Worm (Caenorhabditis elegans) whole organism, young adult: ENCODE data around the gene F58G6.7.
A peak's percentile ranks its signal among the peaks of the same experiment; 100 is the strongest.

ENCODE experiments used
- B0261.1 ChIP-seq: sonication (generic microtip); optimal IDR thresholded peaks from 2 replicates; lab custom pipeline; 2016; ENCODE audit warnings: mild to moderate bottlenecking, missing genetic modification characterization, moderate library complexity, missing compliant biosample characterization
- B0336.3 ChIP-seq: fragments of 200-800 bp; sonication (Bioruptor generic); IDR thresholded peaks from 2 replicates; pipeline ENCODE4 v1.3.6; 2022; ENCODE audit warnings: missing genetic modification characterization, missing compliant biosample characterization
- C06A6.2 ChIP-seq: fragments of 200-800 bp; sonication (Bioruptor generic); conservative IDR thresholded peaks from 2 replicates; pipeline ENCODE4 v1.3.6; 2022; ENCODE audit warnings: missing genetic modification characterization, missing compliant biosample characterization
- C17E4.6 ChIP-seq: fragments of 200-800 bp; sonication (Bioruptor generic); IDR thresholded peaks from 2 replicates; pipeline ENCODE4 v1.3.6; 2022; ENCODE audit warnings: missing genetic modification reagents, missing genetic modification characterization, missing compliant biosample characterization
- F37B4.10 ChIP-seq: fragments of 200-800 bp; sonication (Bioruptor generic); IDR thresholded peaks from 2 replicates; pipeline ENCODE4 v1.3.6; 2022; ENCODE audit warnings: missing genetic modification characterization, missing compliant biosample characterization
- F52B5.7 ChIP-seq: sonication (generic microtip); optimal IDR thresholded peaks from 2 replicates; lab custom pipeline; 2016; ENCODE audit warnings: mild to moderate bottlenecking, missing genetic modification characterization, missing compliant biosample characterization
- F57C9.4 ChIP-seq: sonication (generic microtip); optimal IDR thresholded peaks from 2 replicates; lab custom pipeline; 2017; ENCODE audit warnings: mild to moderate bottlenecking, missing genetic modification characterization, missing compliant biosample characterization
- K11D2.4 ChIP-seq: fragments of 200-800 bp; sonication (Bioruptor generic); IDR thresholded peaks from 2 replicates; pipeline ENCODE4 v1.3.6; 2022; ENCODE audit warnings: missing genetic modification reagents, missing genetic modification characterization, missing compliant biosample characterization
- T26A5.8 ChIP-seq: sonication (generic microtip); optimal IDR thresholded peaks from 2 replicates; lab custom pipeline; 2016; ENCODE audit warnings: missing genetic modification characterization, missing compliant biosample characterization
- Y53F4B.3 ChIP-seq: fragments of 200-800 bp; sonication (Bioruptor generic); IDR thresholded peaks from 2 replicates; pipeline ENCODE4 v1.3.6; 2022; ENCODE audit warnings: missing genetic modification reagents, missing genetic modification characterization, missing compliant biosample characterization
- Y95B8A.8 ChIP-seq: fragments of 200-800 bp; sonication (Bioruptor generic); IDR thresholded peaks from 2 replicates; pipeline ENCODE4 v1.3.6; 2022; ENCODE audit warnings: missing genetic modification reagents, missing genetic modification characterization, missing compliant biosample characterization
- ZK185.1 ChIP-seq: sonication (generic microtip); optimal IDR thresholded peaks from 2 replicates; lab custom pipeline; 2016; ENCODE audit warnings: mild to moderate bottlenecking, missing genetic modification characterization, missing compliant biosample characterization; ENCODE audit not compliant: poor library complexity, severe bottlenecking
- akir-1 ChIP-seq: fragments of 200-800 bp; sonication (Bioruptor generic); optimal IDR thresholded peaks from 2 replicates; lab custom pipeline; 2018; ENCODE audit warnings: mild to moderate bottlenecking, missing genetic modification characterization, moderate library complexity, missing compliant biosample characterization
- atf-7 ChIP-seq: sonication (generic microtip); optimal IDR thresholded peaks from 2 replicates; lab custom pipeline; 2017; ENCODE audit warnings: mild to moderate bottlenecking, missing genetic modification characterization, missing compliant biosample characterization
- attf-5 ChIP-seq: fragments of 200-800 bp; sonication (Bioruptor generic); optimal IDR thresholded peaks from 2 replicates; lab custom pipeline; 2018; ENCODE audit warnings: mild to moderate bottlenecking, missing genetic modification characterization, missing compliant biosample characterization
- bed-1 ChIP-seq: fragments of 200-800 bp; sonication (Bioruptor generic); IDR thresholded peaks from 2 replicates; pipeline ENCODE4 v1.3.6; 2022; ENCODE audit warnings: missing genetic modification reagents, missing genetic modification characterization, missing compliant biosample characterization
- cebp-1 ChIP-seq, 2 experiments: fragments of 200-800 bp in 1 of 2; sonication (Bioruptor generic) in 1 of 2; sonication (generic microtip) in 1 of 2; IDR thresholded peaks in 1 of 2; optimal IDR thresholded peaks in 1 of 2; 2 replicates each; pipeline versions ENCODE4 v1.3.6 to Lab custom; 2017 to 2022; ENCODE audit warnings: missing compliant biosample characterization in 2 of 2, missing genetic modification characterization in 2 of 2, mild to moderate bottlenecking in 1 of 2, missing genetic modification reagents in 1 of 2, moderate library complexity in 1 of 2
- ceh-27 ChIP-seq: fragments of 200-800 bp; sonication (Bioruptor generic); optimal IDR thresholded peaks from 2 replicates; lab custom pipeline; 2018; ENCODE audit warnings: mild to moderate bottlenecking, missing genetic modification characterization, moderate library complexity, missing compliant biosample characterization
- ceh-79 ChIP-seq: sonication (generic microtip); optimal IDR thresholded peaks from 2 replicates; lab custom pipeline; 2017; ENCODE audit warnings: mild to moderate bottlenecking, missing genetic modification characterization, missing compliant biosample characterization
- chd-7 ChIP-seq: sonication (generic microtip); optimal IDR thresholded peaks from 2 replicates; lab custom pipeline; 2016; ENCODE audit warnings: mild to moderate bottlenecking, missing genetic modification characterization, moderate library complexity, missing compliant biosample characterization
- die-1 ChIP-seq: sonication (generic microtip); optimal IDR thresholded peaks from 2 replicates; lab custom pipeline; 2016; ENCODE audit warnings: missing genotype, mild to moderate bottlenecking, missing genetic modification characterization, missing compliant biosample characterization
- egl-18 ChIP-seq: fragments of 200-800 bp; sonication (Bioruptor generic); IDR thresholded peaks from 2 replicates; pipeline ENCODE4 v1.3.6; 2022; ENCODE audit warnings: missing genetic modification reagents, missing genetic modification characterization, missing compliant biosample characterization
- egl-44 ChIP-seq: fragments of 200-800 bp; sonication (Bioruptor generic); IDR thresholded peaks from 2 replicates; pipeline ENCODE4 v1.3.6; 2022; ENCODE audit warnings: missing genetic modification reagents, missing genetic modification characterization, missing compliant biosample characterization
- egrh-3 ChIP-seq: fragments of 200-800 bp; sonication (Bioruptor generic); IDR thresholded peaks from 2 replicates; pipeline ENCODE4 v1.3.6; 2022; ENCODE audit warnings: missing genetic modification reagents, missing genetic modification characterization, missing compliant biosample characterization
- ets-4 ChIP-seq: fragments of 200-800 bp; sonication (Bioruptor generic); optimal IDR thresholded peaks from 2 replicates; lab custom pipeline; 2018; ENCODE audit warnings: mild to moderate bottlenecking, missing genetic modification characterization, missing compliant biosample characterization
- gei-17 ChIP-seq: fragments of 200-800 bp; sonication (Bioruptor generic); optimal IDR thresholded peaks from 2 replicates; lab custom pipeline; 2018; ENCODE audit warnings: mild to moderate bottlenecking, missing genetic modification characterization, missing compliant biosample characterization
- hmg-1.2 ChIP-seq: fragments of 200-800 bp; sonication (Bioruptor generic); IDR thresholded peaks from 2 replicates; pipeline ENCODE4 v1.3.6; 2022; ENCODE audit warnings: missing genetic modification reagents, missing genetic modification characterization, missing compliant biosample characterization
- hsf-1 ChIP-seq: fragments of 200-800 bp; sonication (Bioruptor generic); IDR thresholded peaks from 2 replicates; pipeline ENCODE4 v1.3.6; 2022; ENCODE audit warnings: missing genetic modification reagents, missing genetic modification characterization, missing compliant biosample characterization
- let-607 ChIP-seq, 2 experiments: fragments of 200-800 bp in 1 of 2; sonication (Bioruptor generic) in 1 of 2; sonication (generic microtip) in 1 of 2; optimal IDR thresholded peaks; 2 replicates each; lab custom pipeline; 2016 to 2018; ENCODE audit warnings: mild to moderate bottlenecking in 2 of 2, missing compliant biosample characterization in 2 of 2, missing genetic modification characterization in 2 of 2, moderate library complexity in 2 of 2, missing genotype in 1 of 2
- lin-26 ChIP-seq: fragments of 200-800 bp; sonication (Bioruptor generic); IDR thresholded peaks from 2 replicates; pipeline ENCODE4 v1.3.6; 2022; ENCODE audit warnings: missing genetic modification reagents, missing genetic modification characterization, missing compliant biosample characterization
- lin-40 ChIP-seq: sonication (generic microtip); optimal IDR thresholded peaks from 2 replicates; lab custom pipeline; 2016; ENCODE audit warnings: missing genetic modification characterization, mild to moderate bottlenecking, missing compliant biosample characterization, missing genotype, missing genetic modification reagents
- lin-54 ChIP-seq: fragments of 200-800 bp; sonication (Bioruptor generic); optimal IDR thresholded peaks from 2 replicates; lab custom pipeline; 2018; ENCODE audit warnings: mild to moderate bottlenecking, missing genetic modification characterization, missing compliant biosample characterization
- madf-10 ChIP-seq: sonication (generic microtip); optimal IDR thresholded peaks from 2 replicates; lab custom pipeline; 2016; ENCODE audit warnings: mild to moderate bottlenecking, missing genetic modification characterization, missing compliant biosample characterization
- mcd-1 ChIP-seq: fragments of 200-800 bp; sonication (Bioruptor generic); IDR thresholded peaks from 2 replicates; pipeline ENCODE4 v1.3.6; 2022; ENCODE audit warnings: missing genetic modification reagents, missing genetic modification characterization, missing compliant biosample characterization
- nhr-80 ChIP-seq: sonication (generic microtip); optimal IDR thresholded peaks from 2 replicates; lab custom pipeline; 2016; ENCODE audit warnings: missing genetic modification characterization, missing compliant biosample characterization
- pha-4 ChIP-seq: fragments of 150-350 bp; sonication (generic microtip); optimal IDR thresholded peaks from 2 replicates; lab custom pipeline; 2014; ENCODE audit warnings: missing biosample characterization, missing genetic modification reagents, missing genetic modification characterization
- repo-1 ChIP-seq: sonication (generic microtip); optimal IDR thresholded peaks from 2 replicates; lab custom pipeline; 2017; ENCODE audit warnings: mild to moderate bottlenecking, missing genetic modification characterization, missing compliant biosample characterization
- snpc-3.4 ChIP-seq: sonication (generic microtip); optimal IDR thresholded peaks from 2 replicates; lab custom pipeline; 2017; ENCODE audit warnings: missing genetic modification characterization, mild to moderate bottlenecking, missing compliant biosample characterization, antibody characterized with exemption, moderate library complexity, missing genotype, missing genetic modification reagents
- snpc-4 ChIP-seq, 5 experiments: fragments of 150-350 bp in 1 of 5; sonication (generic microtip) in 4 of 5; optimal IDR thresholded peaks; 2 replicates each; lab custom pipeline; 2014 to 2018; ENCODE audit warnings: missing genetic modification characterization in 5 of 5, missing biosample characterization in 3 of 5, antibody characterized with exemption in 2 of 5, mild to moderate bottlenecking in 2 of 5, missing compliant biosample characterization in 2 of 5, missing genotype in 2 of 5, moderate library complexity in 2 of 5, missing genetic modification reagents in 1 of 5
- somi-1 ChIP-seq: fragments of 200-800 bp; sonication (Bioruptor generic); optimal IDR thresholded peaks from 2 replicates; lab custom pipeline; 2018; ENCODE audit warnings: mild to moderate bottlenecking, missing genetic modification characterization, missing compliant biosample characterization
- tbp1 ChIP-seq: fragments of 200-800 bp; sonication (Bioruptor generic); optimal IDR thresholded peaks from 2 replicates; lab custom pipeline; 2018; ENCODE audit warnings: mild to moderate bottlenecking, missing genetic modification characterization, missing compliant biosample characterization
- tlf-1 ChIP-seq: fragments of 200-800 bp; sonication (Bioruptor generic); optimal IDR thresholded peaks from 2 replicates; lab custom pipeline; 2018; ENCODE audit warnings: mild to moderate bottlenecking, missing genetic modification characterization, missing compliant biosample characterization
- unc-62 ChIP-seq: fragments of 150-350 bp; optimal IDR thresholded peaks from 2 replicates; lab custom pipeline; 2014; ENCODE audit warnings: missing biosample characterization, missing genetic modification reagents, missing genetic modification characterization
- xnd-1 ChIP-seq: sonication (generic microtip); optimal IDR thresholded peaks from 2 replicates; lab custom pipeline; 2016; ENCODE audit warnings: missing genotype, missing genetic modification reagents, missing genetic modification characterization, missing compliant biosample characterization
- ztf-26 ChIP-seq: sonication (generic microtip); optimal IDR thresholded peaks from 2 replicates; lab custom pipeline; 2017; ENCODE audit warnings: missing genetic modification characterization, missing compliant biosample characterization

The F58G6.7 gene

ce11 chrIV:9669969-9670368, 15.9 kb downstream of the F58G6.7 start:
- TF ChIP-seq lin-40 (peak; percentile 37), C17E4.6 (GFP tag; lab: Robert Waterston, UW) (no peak), madf-10 (tag; lab: Kevin White, UChicago) (no peak), K11D2.4 (GFP tag; lab: Robert Waterston, UW) (0 out of 2 replicates have a peak, but pooled peaks have one; percentile 39), chd-7 (tag; lab: Kevin White, UChicago) (peak; percentile 55), unc-62 (no peak), egl-18 (0 out of 2 replicates have a peak, but pooled peaks have one; percentile 4), B0336.3 (GFP tag; lab: Robert Waterston, UW) (0 out of 2 replicates have a peak, but pooled peaks have one; percentile 32), T26A5.8 (tag; lab: Kevin White, UChicago) (no peak), ztf-26 (tag; lab: Kevin White, UChicago) (peak; percentile 12), hsf-1 (no peak), somi-1 (peak; percentile 31), ets-4 (GFP tag; lab: Kevin White, UChicago) (no peak), attf-5 (GFP tag; lab: Kevin White, UChicago) (peak; percentile 13), ceh-79 (tag; lab: Kevin White, UChicago) (no peak), lin-26 (GFP tag; lab: Robert Waterston, UW) (peak; percentile 62; the same call in 1 of the 2 replicates), gei-17 (GFP tag; lab: Kevin White, UChicago) (no peak), snpc-4 (GFP tag; optimal IDR thresholded peaks at IDR 0.05; lab: Kevin White, UChicago) (no peak), snpc-4 (tag; optimal IDR thresholded peaks at IDR 0.05; lab: Kevin White, UChicago) (no peak), F57C9.4 (no peak), xnd-1 (tag; lab: Kevin White, UChicago) (no peak), egl-44 (GFP tag; lab: Robert Waterston, UW) (no peak), ceh-27 (GFP tag; lab: Kevin White, UChicago) (peak; percentile 45), die-1 (tag; lab: Kevin White, UChicago) (no peak), Y53F4B.3 (GFP tag; lab: Robert Waterston, UW) (no peak), mcd-1 (GFP tag; lab: Robert Waterston, UW) (0 out of 2 replicates have a peak, but pooled peaks have one; percentile 17), Y95B8A.8 (no peak), F37B4.10 (GFP tag; lab: Robert Waterston, UW) (no peak), akir-1 (GFP tag; lab: Kevin White, UChicago) (no peak), cebp-1 (GFP tag; IDR thresholded peaks at IDR 0.05; lab: Robert Waterston, UW) (no peak), cebp-1 (tag; optimal IDR thresholded peaks at IDR 0.05; lab: Kevin White, UChicago) (peak; percentile 36), hmg-1.2 (GFP tag; lab: Robert Waterston, UW) (peak; percentile 64), repo-1 (tag; lab: Kevin White, UChicago) (no peak), bed-1 (GFP tag; lab: Robert Waterston, UW) (no peak), snpc-3.4 (tag; lab: Kevin White, UChicago) (no peak), F52B5.7 (tag; lab: Kevin White, UChicago) (no peak), lin-54 (GFP tag; lab: Kevin White, UChicago) (no peak), atf-7 (tag; lab: Kevin White, UChicago) (no peak)

- TF ChIP-seq C06A6.2 (GFP tag; lab: Robert Waterston, UW) = 0 out of 2 replicates have a peak, but pooled peaks have one; percentile 46
- TF ChIP-seq somi-1 = peak; percentile 53
- peak; percentile 23 for TF ChIP-seq tbp1
- TF ChIP-seq let-607 (tag; optimal IDR thresholded peaks at IDR 0.05; lab: Kevin White, UChicago) = peak in 1 of 2 experiments; percentile 46
- TF ChIP-seq snpc-3.4 (tag; lab: Kevin White, UChicago) = no peak
- TF ChIP-seq pha-4 (tag; lab: Kevin White, UChicago) = peak; percentile 76
- TF ChIP-seq snpc-4 (GFP tag; optimal IDR thresholded peaks at IDR 0.05; lab: Kevin White, UChicago) = no peak
- peak in 1 of 4 experiments; percentile 11 for TF ChIP-seq snpc-4 (tag; optimal IDR thresholded peaks at IDR 0.05; lab: Kevin White, UChicago)
- peak; percentile 88 for TF ChIP-seq nhr-80 (tag; lab: Kevin White, UChicago)
- TF ChIP-seq lin-40 = peak; percentile 67
- no peak for TF ChIP-seq B0261.1 (tag; lab: Kevin White, UChicago)
- TF ChIP-seq attf-5 (GFP tag; lab: Kevin White, UChicago) = peak; percentile 35
- TF ChIP-seq ZK185.1 (tag; lab: Kevin White, UChicago) = peak; percentile 26
- TF ChIP-seq hmg-1.2 (GFP tag; lab: Robert Waterston, UW) = peak; percentile 24; the same call in 1 of the 2 replicates
- TF ChIP-seq tlf-1 (GFP tag; lab: Kevin White, UChicago) = peak; percentile 20
- no peak for TF ChIP-seq egrh-3 (GFP tag; lab: Robert Waterston, UW)
These were observed 17.0 kb downstream of the F58G6.7 start for ce11 chrIV:9671001-9671652.
